Worm (Caenorhabditis elegans): ENCODE data around the gene srv-8.

- TF ChIP-seq egl-27 (tag; optimal IDR thresholded peaks at IDR 0.05) (no peak), unc-39 (tag; optimal IDR thresholded peaks at IDR 0.05) (no peak), mdl-1 (tag; optimal IDR thresholded peaks at IDR 0.05) (no peak)
Measured at ce11 chrV:13414585-13414984, 6.0 kb downstream of the srv-8 start, which contains the start of gene cut-2.
